Fruit fly (Drosophila melanogaster): Measurements from ENCODE around the gene Ubc6.

- TF ChIP-seq CG8478 (optimal IDR thresholded peaks at IDR 0.05) (no peak), Dll (optimal IDR thresholded peaks at IDR 0.05) (no peak), pan (optimal IDR thresholded peaks at IDR 0.05) (no peak), psq (optimal IDR thresholded peaks at IDR 0.05) (no peak), usp (GFP tag; optimal IDR thresholded peaks at IDR 0.05) (no peak), EcR (GFP tag; optimal IDR thresholded peaks at IDR 0.05) (no peak)
Observed at dm6 chr3R:4914439-4914880, 38.0 kb downstream of the Ubc6 start.

Measured in whole organism.